Fruit fly (Drosophila melanogaster) whole organism, embryonic: ENCODE data around the gene PK1-R.

Experiments used
- Antp ChIP-seq: fragments of 200-800 bp; sonication (Bioruptor generic); optimal IDR thresholded peaks from 3 replicates; lab custom pipeline; 2016; ENCODE audit warnings: missing biosample characterization, missing genetic modification characterization
- BtbVII ChIP-seq: fragments of 200-800 bp; sonication (Bioruptor generic); optimal IDR thresholded peaks from 3 replicates; lab custom pipeline; 2017; ENCODE audit warnings: missing biosample characterization, mild to moderate bottlenecking, missing genetic modification characterization
- CG10209 ChIP-seq: fragments of 200-800 bp; sonication (Bioruptor generic); optimal IDR thresholded peaks from 3 replicates; lab custom pipeline; 2017; ENCODE audit warnings: missing biosample characterization, mild to moderate bottlenecking, missing genetic modification characterization, missing genetic modification reagents
- CG11247 ChIP-seq: fragments of 200-800 bp; sonication (Bioruptor generic); IDR thresholded peaks from 2 replicates; pipeline ENCODE4 v1.3.6; 2022; ENCODE audit warnings: missing biosample characterization, missing genetic modification characterization
- CG14441 ChIP-seq: fragments of 200-800 bp; sonication (Bioruptor generic); IDR thresholded peaks from 2 replicates; pipeline ENCODE4 v1.3.6; 2022; ENCODE audit warnings: missing biosample characterization, missing genetic modification characterization
- CG15696 ChIP-seq: fragments of 200-800 bp; sonication (Bioruptor generic); optimal IDR thresholded peaks from 2 replicates; lab custom pipeline; 2019; ENCODE audit warnings: missing biosample characterization, mild to moderate bottlenecking, missing genetic modification characterization, moderate library complexity
- CG18476 ChIP-seq: fragments of 200-800 bp; sonication (Bioruptor generic); optimal IDR thresholded peaks from 2 replicates; lab custom pipeline; 2016; ENCODE audit warnings: missing biosample characterization, mild to moderate bottlenecking, missing genetic modification characterization
- CG18619 ChIP-seq: fragments of 200-800 bp; sonication (Bioruptor generic); optimal IDR thresholded peaks from 3 replicates; lab custom pipeline; 2017; ENCODE audit warnings: missing biosample characterization, mild to moderate bottlenecking, missing genetic modification characterization
- CG30020 ChIP-seq: fragments of 200-800 bp; optimal IDR thresholded peaks from 2 replicates; lab custom pipeline; 2019; ENCODE audit warnings: missing biosample characterization, mild to moderate bottlenecking, missing genetic modification characterization, moderate library complexity
- CG30403 ChIP-seq: fragments of 200-800 bp; sonication (Bioruptor generic); optimal IDR thresholded peaks from 3 replicates; lab custom pipeline; 2016; ENCODE audit warnings: missing biosample characterization, missing genetic modification characterization
- CG3407 ChIP-seq: fragments of 200-800 bp; sonication (Bioruptor generic); optimal IDR thresholded peaks from 2 replicates; lab custom pipeline; 2018; ENCODE audit warnings: missing biosample characterization, mild to moderate bottlenecking, missing genetic modification characterization
- CG34376 ChIP-seq: fragments of 200-800 bp; sonication (Bioruptor generic); optimal IDR thresholded peaks from 2 replicates; lab custom pipeline; 2018; ENCODE audit warnings: missing biosample characterization, mild to moderate bottlenecking, missing genetic modification characterization
- CG42726 ChIP-seq: fragments of 200-800 bp; sonication (Bioruptor generic); IDR thresholded peaks from 2 replicates; pipeline ENCODE4 v1.3.6; 2022; ENCODE audit warnings: missing biosample characterization, missing genetic modification characterization; ENCODE audit not compliant: partially characterized antibody
- CG4360 ChIP-seq: fragments of 200-800 bp; sonication (Bioruptor generic); IDR thresholded peaks from 2 replicates; pipeline ENCODE4 v1.3.6; 2022; ENCODE audit warnings: missing biosample characterization, missing genetic modification characterization
- CG4707 ChIP-seq: fragments of 200-800 bp; sonication (Bioruptor generic); optimal IDR thresholded peaks from 2 replicates; lab custom pipeline; 2018; ENCODE audit warnings: missing biosample characterization, mild to moderate bottlenecking, missing genetic modification characterization, moderate library complexity
- CG5245 ChIP-seq: fragments of 200-800 bp; sonication (Bioruptor generic); optimal IDR thresholded peaks from 3 replicates; lab custom pipeline; 2016; ENCODE audit warnings: missing biosample characterization, missing genetic modification characterization
- CG6791 ChIP-seq: fragments of 200-800 bp; sonication (Bioruptor generic); IDR thresholded peaks from 3 replicates; pipeline ENCODE4 v1.3.6; 2022; ENCODE audit warnings: missing biosample characterization, missing genetic modification characterization; ENCODE audit not compliant: partially characterized antibody
- CG7556 ChIP-seq: fragments of 200-800 bp; sonication (Bioruptor generic); optimal IDR thresholded peaks from 2 replicates; lab custom pipeline; 2017; ENCODE audit warnings: missing biosample characterization, mild to moderate bottlenecking, missing genetic modification characterization
- CG8388 ChIP-seq: fragments of 200-800 bp; sonication (Bioruptor generic); optimal IDR thresholded peaks from 2 replicates; lab custom pipeline; 2019; ENCODE audit warnings: missing biosample characterization, mild to moderate bottlenecking, missing genetic modification characterization, moderate library complexity
- CkIIα-i1 ChIP-seq: fragments of 200-800 bp; sonication (Bioruptor generic); IDR thresholded peaks from 2 replicates; pipeline ENCODE4 v1.3.6; 2022; ENCODE audit warnings: missing biosample characterization, missing genetic modification characterization
- D ChIP-seq, 2 experiments: fragments of 200-800 bp in 1 of 2; fragments of >200 bp in 1 of 2; sonication (Bioruptor generic) in 1 of 2; optimal IDR thresholded peaks; 2 replicates in 1 of 2; 3 replicates in 1 of 2; lab custom pipeline; 2017; ENCODE audit warnings: mild to moderate bottlenecking in 1 of 2, missing biosample characterization in 1 of 2, missing genetic modification characterization in 1 of 2, missing genetic modification reagents in 1 of 2
- Dek ChIP-seq: fragments of 200-800 bp; sonication (Bioruptor generic); optimal IDR thresholded peaks from 3 replicates; lab custom pipeline; 2019; ENCODE audit warnings: missing biosample characterization, mild to moderate bottlenecking, missing genetic modification characterization, moderate library complexity
- Dip2 ChIP-seq: fragments of 200-800 bp; sonication (Bioruptor generic); IDR thresholded peaks from 2 replicates; pipeline ENCODE4 v1.3.6; 2022; ENCODE audit warnings: missing biosample characterization, missing genetic modification characterization
- Dll ChIP-seq: fragments of 200-800 bp; sonication (Bioruptor generic); IDR thresholded peaks from 4 replicates; pipeline ENCODE4 v1.3.6; 2022; ENCODE audit warnings: missing biosample characterization, missing genetic modification characterization; ENCODE audit not compliant: partially characterized antibody
- Kr ChIP-seq: fragments of 200-800 bp; sonication (Bioruptor generic); optimal IDR thresholded peaks from 2 replicates; lab custom pipeline; 2017; ENCODE audit warnings: missing biosample characterization, mild to moderate bottlenecking, missing genetic modification characterization
- Lpt ChIP-seq: fragments of >200 bp; optimal IDR thresholded peaks from 2 replicates; lab custom pipeline; 2018; ENCODE audit warnings: missing biosample characterization, missing genetic modification characterization
- Meics ChIP-seq: fragments of 200-800 bp; sonication (Bioruptor generic); optimal IDR thresholded peaks from 2 replicates; lab custom pipeline; 2017; ENCODE audit warnings: missing biosample characterization, mild to moderate bottlenecking, missing genetic modification characterization
- PHDP ChIP-seq: fragments of 200-800 bp; sonication (Bioruptor generic); optimal IDR thresholded peaks from 3 replicates; lab custom pipeline; 2018; ENCODE audit warnings: missing biosample characterization, mild to moderate bottlenecking, missing genetic modification characterization, moderate library complexity
- Ravus ChIP-seq: fragments of 200-800 bp; sonication (Bioruptor generic); IDR thresholded peaks from 2 replicates; pipeline ENCODE4 v1.3.6; 2022; ENCODE audit warnings: missing biosample characterization, missing genetic modification characterization
- Spps ChIP-seq: fragments of 200-800 bp; sonication (Bioruptor generic); optimal IDR thresholded peaks from 2 replicates; lab custom pipeline; 2018; ENCODE audit warnings: missing biosample characterization, mild to moderate bottlenecking, missing genetic modification characterization
- TFAM ChIP-seq: fragments of 200-800 bp; sonication (Bioruptor generic); optimal IDR thresholded peaks from 2 replicates; lab custom pipeline; 2017; ENCODE audit warnings: missing biosample characterization, missing genetic modification characterization, inconsistent platforms
- YL-1 ChIP-seq: fragments of 200-800 bp; sonication (Bioruptor generic); optimal IDR thresholded peaks from 3 replicates; lab custom pipeline; 2017; ENCODE audit warnings: missing biosample characterization, mild to moderate bottlenecking, missing genetic modification characterization
- cas ChIP-seq: fragments of 200-800 bp; sonication (Bioruptor generic); IDR thresholded peaks from 2 replicates; pipeline ENCODE4 v1.3.6; 2022; ENCODE audit warnings: missing biosample characterization, missing genetic modification characterization
- ci ChIP-seq: fragments of 200-800 bp; sonication (Bioruptor generic); IDR thresholded peaks from 3 replicates; pipeline ENCODE4 v1.3.6; 2022; ENCODE audit warnings: missing biosample characterization, missing genetic modification characterization
- emc ChIP-seq: fragments of 200-800 bp; sonication (Bioruptor generic); optimal IDR thresholded peaks from 2 replicates; lab custom pipeline; 2016; ENCODE audit warnings: missing biosample characterization, missing genetic modification characterization
- ewg ChIP-seq: fragments of 200-800 bp; sonication (Bioruptor generic); optimal IDR thresholded peaks from 3 replicates; lab custom pipeline; 2017; ENCODE audit warnings: mild to moderate bottlenecking, missing biosample characterization, missing genetic modification reagents, missing genetic modification characterization
- ftz-f1 ChIP-seq: fragments of 200-800 bp; sonication (Bioruptor generic); optimal IDR thresholded peaks from 2 replicates; lab custom pipeline; 2016; ENCODE audit warnings: missing biosample characterization, missing genetic modification characterization
- grau ChIP-seq: fragments of 200-800 bp; optimal IDR thresholded peaks from 3 replicates; lab custom pipeline; 2019; ENCODE audit warnings: missing biosample characterization, mild to moderate bottlenecking, missing genetic modification characterization, moderate library complexity
- ham ChIP-seq: fragments of 200-800 bp; sonication (Bioruptor generic); IDR thresholded peaks from 2 replicates; pipeline ENCODE4 v1.3.6; 2022; ENCODE audit warnings: missing biosample characterization, missing genetic modification characterization
- hb ChIP-seq: fragments of 200-800 bp; sonication (Bioruptor generic); IDR thresholded peaks from 3 replicates; pipeline ENCODE4 v1.3.6; 2022; ENCODE audit warnings: missing biosample characterization, missing genetic modification characterization; ENCODE audit not compliant: partially characterized antibody
- kay ChIP-seq: fragments of 200-800 bp; sonication (Bioruptor generic); optimal IDR thresholded peaks from 2 replicates; lab custom pipeline; 2016; ENCODE audit warnings: missing biosample characterization, missing genetic modification characterization
- knrl ChIP-seq: fragments of 200-800 bp; sonication (Bioruptor generic); IDR thresholded peaks from 3 replicates; pipeline ENCODE4 v1.3.6; 2022; ENCODE audit warnings: missing biosample characterization, missing genetic modification characterization; ENCODE audit not compliant: partially characterized antibody
- lbe ChIP-seq: fragments of 200-800 bp; sonication (Bioruptor generic); optimal IDR thresholded peaks from 2 replicates; lab custom pipeline; 2016; ENCODE audit warnings: missing biosample characterization, mild to moderate bottlenecking, missing genetic modification characterization
- lola ChIP-seq, 3 experiments: fragments of >200 bp in 2 of 3; fragments of 200-800 bp in 1 of 3; sonication (Bioruptor generic) in 1 of 3; optimal IDR thresholded peaks; 2 replicates each; lab custom pipeline; 2017 to 2019; ENCODE audit warnings: missing biosample characterization in 3 of 3, missing genetic modification characterization in 3 of 3, mild to moderate bottlenecking in 1 of 3, moderate library complexity in 1 of 3
- oc ChIP-seq: fragments of 200-800 bp; sonication (Bioruptor generic); optimal IDR thresholded peaks from 2 replicates; lab custom pipeline; 2018; ENCODE audit warnings: missing biosample characterization, mild to moderate bottlenecking, missing genetic modification characterization, moderate library complexity
- peb ChIP-seq: fragments of 200-800 bp; sonication (Bioruptor generic); IDR thresholded peaks from 2 replicates; pipeline ENCODE4 v1.3.6; 2022; ENCODE audit warnings: missing biosample characterization, missing genetic modification characterization
- phol ChIP-seq: fragments of 200-800 bp; sonication (Bioruptor generic); optimal IDR thresholded peaks from 3 replicates; lab custom pipeline; 2018; ENCODE audit warnings: missing biosample characterization, mild to moderate bottlenecking, missing genetic modification characterization, moderate library complexity
- ssp ChIP-seq: fragments of 200-800 bp; sonication (Bioruptor generic); IDR thresholded peaks from 2 replicates; pipeline ENCODE4 v1.3.6; 2022; ENCODE audit warnings: missing biosample characterization, missing genetic modification characterization
- unpg ChIP-seq: fragments of 200-800 bp; sonication (Bioruptor generic); optimal IDR thresholded peaks from 3 replicates; lab custom pipeline; 2018; ENCODE audit warnings: missing biosample characterization, mild to moderate bottlenecking, missing genetic modification characterization, moderate library complexity

PK1-R gene

dm6 chr3R:14098527-14099109, 4.3 kb downstream of the PK1-R start (continued):
- TF ChIP-seq CG5245 (GFP tag; lab: Kevin White, UChicago) (no peak), peb (GFP tag; lab: Robert Waterston, UW) (no peak), CG4360 (GFP tag; lab: Robert Waterston, UW) (no peak), kay (no peak), CG7556 (peak; percentile 53), knrl (GFP tag; lab: Robert Waterston, UW) (no peak), grau (tag; lab: Kevin White, UChicago) (peak; percentile 28), CkIIα-i1 (GFP tag; lab: Robert Waterston, UW) (no peak), CG8388 (GFP tag; lab: Kevin White, UChicago) (no peak), ftz-f1 (GFP tag; lab: Kevin White, UChicago) (peak; percentile 68), Antp (GFP tag; lab: Kevin White, UChicago) (no peak), hb (GFP tag; lab: Robert Waterston, UW) (no peak), oc (tag; lab: Kevin White, UChicago) (no peak), ewg (GFP tag; lab: Kevin White, UChicago) (no peak), D (optimal IDR thresholded peaks at IDR 0.05; lab: Kevin White, UChicago) (no peak), D (GFP tag; optimal IDR thresholded peaks at IDR 0.05; lab: Kevin White, UChicago) (no peak), CG42726 (GFP tag; lab: Robert Waterston, UW) (no peak), ssp (GFP tag; lab: Robert Waterston, UW) (no peak), phol (tag; lab: Kevin White, UChicago) (no peak), CG14441 (GFP tag; lab: Robert Waterston, UW) (0 out of 2 replicates have a peak, but pooled peaks have one; percentile 23), Dll (GFP tag; lab: Robert Waterston, UW) (no peak), CG18619 (GFP tag; lab: Kevin White, UChicago) (no peak), Dek (tag; lab: Kevin White, UChicago) (no peak), lola (GFP tag; optimal IDR thresholded peaks at IDR 0.05; lab: Kevin White, UChicago) (no peak), PHDP (peak; percentile 8), emc (no peak), Spps (tag; lab: Kevin White, UChicago) (no peak), unpg (GFP tag; lab: Kevin White, UChicago) (no peak), CG34376 (GFP tag; lab: Kevin White, UChicago) (peak; percentile 8), CG15696 (tag; lab: Kevin White, UChicago) (no peak), Lpt (GFP tag; lab: Kevin White, UChicago) (no peak), CG30403 (GFP tag; lab: Kevin White, UChicago) (peak; percentile 17), Kr (GFP tag; lab: Kevin White, UChicago) (no peak), lbe (GFP tag; lab: Kevin White, UChicago) (no peak), CG4707 (no peak), Dip2 (no peak), CG3407 (no peak), BtbVII (GFP tag; lab: Kevin White, UChicago) (no peak), Meics (no peak), ham (GFP tag; lab: Robert Waterston, UW) (no peak), CG11247 (GFP tag; lab: Robert Waterston, UW) (no peak), CG6791 (GFP tag; lab: Robert Waterston, UW) (no peak), YL-1 (GFP tag; lab: Kevin White, UChicago) (no peak), ci (GFP tag; lab: Robert Waterston, UW) (peak; percentile 60; the same call in 2 of the 3 replicates), CG30020 (tag; lab: Kevin White, UChicago) (no peak), Ravus (GFP tag; lab: Robert Waterston, UW) (no peak), CG18476 (GFP tag; lab: Kevin White, UChicago) (no peak), CG10209 (GFP tag; lab: Kevin White, UChicago) (no peak), TFAM (GFP tag; lab: Kevin White, UChicago) (no peak), cas (no peak)
